Fruit fly (Drosophila melanogaster) whole organism, adult: ENCODE measurements around the gene robl37BC.
A peak's percentile ranks its signal among the peaks of the same experiment; 100 is the strongest.

Experiments used
- CG11617 ChIP-seq: fragments of 200-800 bp; sonication (Bioruptor generic); optimal IDR thresholded peaks from 2 replicates; lab custom pipeline; 2017; ENCODE audit warnings: mild to moderate bottlenecking, missing biosample characterization, missing genetic modification reagents, missing genetic modification characterization
- CG33017 ChIP-seq: fragments of 200-800 bp; sonication (Bioruptor generic); optimal IDR thresholded peaks from 2 replicates; lab custom pipeline; 2018; ENCODE audit warnings: missing biosample characterization, mild to moderate bottlenecking, missing genetic modification characterization, moderate library complexity
- CG7045 ChIP-seq: fragments of 200-800 bp; sonication (Bioruptor generic); optimal IDR thresholded peaks from 2 replicates; lab custom pipeline; 2017; ENCODE audit warnings: missing biosample characterization, mild to moderate bottlenecking, missing genetic modification characterization
- CG7101 ChIP-seq: fragments of 200-800 bp; sonication (Bioruptor generic); optimal IDR thresholded peaks from 2 replicates; lab custom pipeline; 2018; ENCODE audit warnings: missing biosample characterization, mild to moderate bottlenecking, missing genetic modification characterization, moderate library complexity
- Clk ChIP-seq: fragments of 200-800 bp; sonication (Bioruptor generic); optimal IDR thresholded peaks from 2 replicates; lab custom pipeline; 2017; ENCODE audit warnings: missing biosample characterization, missing genetic modification characterization
- ovo ChIP-seq: fragments of 200-800 bp; sonication (Bioruptor generic); optimal IDR thresholded peaks from 2 replicates; lab custom pipeline; 2016; ENCODE audit warnings: missing biosample characterization, missing genetic modification characterization

DNA sequence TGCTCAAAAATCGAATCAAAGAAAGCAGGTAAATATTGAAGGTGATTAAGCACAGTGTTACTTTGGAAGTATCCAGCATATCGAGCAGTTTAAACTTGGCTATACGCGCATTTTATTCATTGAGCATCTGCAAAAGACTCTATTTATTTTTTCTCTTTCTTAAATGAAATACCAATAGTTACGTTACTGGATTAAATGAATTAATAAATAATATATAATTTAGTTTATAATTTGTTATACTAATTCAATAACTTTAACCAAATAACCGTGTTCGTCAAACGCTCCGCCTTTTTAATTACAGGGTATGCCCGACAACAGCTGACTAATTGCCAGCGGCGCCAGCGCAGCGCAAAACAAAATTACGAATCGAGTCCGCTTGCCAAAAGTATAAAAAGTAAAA lies 43.8 kb upstream of the robl37BC start:
- TF ChIP-seq Clk (no peak), CG7045 (GFP tag; lab: Kevin White, UChicago) (peak; percentile 60), CG7101 (tag; lab: Kevin White, UChicago) (peak; percentile 78), CG11617 (GFP tag; lab: Kevin White, UChicago) (peak; percentile 82), CG33017 (tag; lab: Kevin White, UChicago) (peak; percentile 12), ovo (GFP tag; lab: Kevin White, UChicago) (no peak)
